In the genomic region with DNA sequence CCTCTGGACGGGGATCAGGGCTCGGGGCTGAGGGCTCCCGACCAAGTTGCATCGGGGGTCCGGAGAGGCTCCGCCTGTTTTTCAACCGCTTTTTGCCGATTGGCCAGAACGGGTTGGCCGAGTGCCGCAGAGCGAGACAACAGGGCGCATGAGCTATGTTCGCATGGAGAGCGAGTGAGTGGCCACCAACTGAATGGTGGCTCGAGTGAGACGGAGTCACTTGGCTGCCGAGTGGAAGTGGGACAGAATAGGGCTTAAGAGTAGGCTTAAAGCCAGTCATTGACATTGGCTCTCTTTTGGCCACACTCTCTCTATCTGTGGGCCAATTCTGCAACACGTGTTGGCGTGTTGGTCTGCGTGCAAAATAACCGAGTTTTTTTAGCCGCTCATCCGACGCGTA, we compare ENCODE assay signal across 1 fruit fly cellular context.
TF ChIP-seq lines count a peak whose summit lies in the region.

No protein-coding gene starts in this region.

TF ChIP-seq in whole organism, embryonic, 481 proteins besides CTCF, POLR2A, EP300 and RAD21 (continued from another document):
- TF ChIP-seq insv (GFP tag; optimal IDR thresholded peaks at IDR 0.05; lab: Kevin White, UChicago) (no peak), Trl (optimal IDR thresholded peaks at IDR 0.05; lab: Kevin White, UChicago) (peak; percentile 50 to 65), Trl (GFP tag; optimal IDR thresholded peaks at IDR 0.05; lab: Kevin White, UChicago) (no peak), en (GFP tag; optimal IDR thresholded peaks at IDR 0.05; lab: Kevin White, UChicago) (no peak), CG11085 (GFP tag; IDR thresholded peaks at IDR 0.05; lab: Robert Waterston, UW) (no peak), CG3847 (GFP tag; IDR thresholded peaks at IDR 0.05; lab: Robert Waterston, UW) (no peak), pfk (GFP tag; optimal IDR thresholded peaks at IDR 0.05; lab: Kevin White, UChicago) (no peak), hb (GFP tag; IDR thresholded peaks at IDR 0.05; lab: Robert Waterston, UW; ENCODE audit: partially characterized antibody) (no peak), wdn (GFP tag; IDR thresholded peaks at IDR 0.05; lab: Robert Waterston, UW) (no peak), CG1832 (GFP tag; optimal IDR thresholded peaks at IDR 0.05; lab: Kevin White, UChicago) (peak; percentile 88), ewg (GFP tag; optimal IDR thresholded peaks at IDR 0.05; lab: Kevin White, UChicago) (peak; percentile 54), Spps (tag; optimal IDR thresholded peaks at IDR 0.05; lab: Kevin White, UChicago) (no peak), CG4854 (GFP tag; optimal IDR thresholded peaks at IDR 0.05; lab: Kevin White, UChicago) (no peak), schlank (tag; optimal IDR thresholded peaks at IDR 0.05; lab: Kevin White, UChicago) (no peak), CG15073 (GFP tag; optimal IDR thresholded peaks at IDR 0.05; lab: Kevin White, UChicago) (no peak), kah (GFP tag; optimal IDR thresholded peaks at IDR 0.05; lab: Kevin White, UChicago) (no peak), salm (tag; optimal IDR thresholded peaks at IDR 0.05; lab: Kevin White, UChicago) (no peak), Awh (GFP tag; IDR thresholded peaks at IDR 0.05; lab: Robert Waterston, UW) (no peak), Jarid2 (GFP tag; optimal IDR thresholded peaks at IDR 0.05; lab: Kevin White, UChicago) (no peak), disco-r (GFP tag; optimal IDR thresholded peaks at IDR 0.05; lab: Kevin White, UChicago) (no peak), CG17361 (GFP tag; IDR thresholded peaks at IDR 0.05; lab: Robert Waterston, UW) (no peak), Nf-YC (tag; optimal IDR thresholded peaks at IDR 0.05; lab: Kevin White, UChicago) (peak; percentile 98), Lpt (GFP tag; optimal IDR thresholded peaks at IDR 0.05; lab: Kevin White, UChicago) (no peak), lola (GFP tag; optimal IDR thresholded peaks at IDR 0.05; lab: Kevin White, UChicago) (no peak), row (GFP tag; IDR thresholded peaks at IDR 0.05; lab: Robert Waterston, UW) (no peak), Dll (GFP tag; IDR thresholded peaks at IDR 0.05; lab: Robert Waterston, UW; ENCODE audit: partially characterized antibody) (no peak), corto (GFP tag; optimal IDR thresholded peaks at IDR 0.05; lab: Kevin White, UChicago) (no peak), Nf-YB (GFP tag; optimal IDR thresholded peaks at IDR 0.05; lab: Kevin White, UChicago) (peak; percentile 97), CG8478 (optimal IDR thresholded peaks at IDR 0.05; lab: Kevin White, UChicago) (peak; percentile 92), slou (GFP tag; optimal IDR thresholded peaks at IDR 0.05; lab: Kevin White, UChicago) (no peak), sens (GFP tag; lab: Kevin White, UChicago) (no peak), Bgb (GFP tag; IDR thresholded peaks at IDR 0.05; lab: Robert Waterston, UW; ENCODE audit: partially characterized antibody) (no peak), CG9817 (tag; optimal IDR thresholded peaks at IDR 0.05; lab: Kevin White, UChicago) (no peak), CG7963 (GFP tag; IDR thresholded peaks at IDR 0.05; lab: Robert Waterston, UW; ENCODE audit: partially characterized antibody) (no peak), CG16863 (GFP tag; optimal IDR thresholded peaks at IDR 0.05; lab: Kevin White, UChicago) (no peak), CG3163 (GFP tag; optimal IDR thresholded peaks at IDR 0.05; lab: Kevin White, UChicago) (peak; percentile 95), Camta (GFP tag; optimal IDR thresholded peaks at IDR 0.05; lab: Kevin White, UChicago) (no peak)
